Worm (Caenorhabditis elegans) whole organism, L1 larva: ENCODE results near the gene F45B8.5.

ENCODE experiments used
- C16A3.4 ChIP-seq: fragments of 150-350 bp; optimal IDR thresholded peaks from 2 replicates; lab custom pipeline; 2014; ENCODE audit warnings: missing biosample characterization, missing genetic modification characterization
- F16B12.6 ChIP-seq: fragments of 150-350 bp; optimal IDR thresholded peaks from 2 replicates; lab custom pipeline; 2014; ENCODE audit warnings: missing biosample characterization, missing genetic modification characterization
- ama-1 ChIP-seq: fragments of 150-350 bp; optimal IDR thresholded peaks from 2 replicates; lab custom pipeline; 2014
- blmp-1 ChIP-seq: fragments of 150-350 bp; optimal IDR thresholded peaks from 2 replicates; lab custom pipeline; 2014; ENCODE audit warnings: missing biosample characterization, missing genetic modification characterization
- ceh-63 ChIP-seq: fragments of 200-800 bp; sonication (Bioruptor generic); optimal IDR thresholded peaks from 2 replicates; lab custom pipeline; 2018; ENCODE audit warnings: mild to moderate bottlenecking, missing genetic modification characterization, missing compliant biosample characterization
- ceh-82 ChIP-seq, 3 experiments: fragments of 150-350 bp in 1 of 3; sonication (generic microtip) in 2 of 3; optimal IDR thresholded peaks; 2 replicates each; lab custom pipeline; 2014 to 2017; ENCODE audit warnings: missing biosample characterization in 3 of 3, missing genetic modification characterization in 3 of 3
- ceh-90 ChIP-seq: sonication (generic microtip); optimal IDR thresholded peaks from 2 replicates; lab custom pipeline; 2016; ENCODE audit warnings: missing genetic modification characterization, missing compliant biosample characterization
- ces-1 ChIP-seq: fragments of 150-350 bp; optimal IDR thresholded peaks from 2 replicates; lab custom pipeline; 2014; ENCODE audit warnings: missing biosample characterization, missing genetic modification reagents, missing genetic modification characterization
- dpl-1 ChIP-seq, 3 experiments: fragments of 150-350 bp in 2 of 3; sonication (generic microtip) in 1 of 3; optimal IDR thresholded peaks; 2 replicates each; lab custom pipeline; 2014 to 2017; ENCODE audit warnings: missing biosample characterization in 3 of 3, missing genetic modification characterization in 3 of 3, missing genetic modification reagents in 3 of 3
- dsc-1 ChIP-seq: sonication (generic microtip); optimal IDR thresholded peaks from 2 replicates; lab custom pipeline; 2016; ENCODE audit warnings: mild to moderate bottlenecking, missing genetic modification characterization, missing compliant biosample characterization
- efl-1 ChIP-seq, 4 experiments: fragments of 150-350 bp; optimal IDR thresholded peaks in 3 of 4; peaks in 1 of 4; 1 replicate in 1 of 4; 2 replicates in 3 of 4; lab custom pipeline; 2014; ENCODE audit warnings: missing biosample characterization in 2 of 4, missing genetic modification characterization in 2 of 4, missing genetic modification reagents in 2 of 4
- egl-27 ChIP-seq, 2 experiments: fragments of 150-350 bp in 1 of 2; sonication (generic microtip); optimal IDR thresholded peaks; 3 replicates each; lab custom pipeline; 2017 to 2018; ENCODE audit warnings: missing biosample characterization in 2 of 2, missing genetic modification characterization in 2 of 2, missing genetic modification reagents in 2 of 2
- fkh-10 ChIP-seq: sonication (generic microtip); optimal IDR thresholded peaks from 2 replicates; lab custom pipeline; 2017; ENCODE audit warnings: missing biosample characterization, missing genetic modification reagents, missing genetic modification characterization
- fkh-4 ChIP-seq: sonication (generic microtip); optimal IDR thresholded peaks from 2 replicates; lab custom pipeline; 2016; ENCODE audit warnings: missing compliant biosample characterization, missing genetic modification characterization, borderline replicate concordance
- fos-1 ChIP-seq: fragments of 150-350 bp; optimal IDR thresholded peaks from 2 replicates; lab custom pipeline; 2014; ENCODE audit warnings: missing biosample characterization, missing genetic modification characterization
- hlh-17 ChIP-seq: fragments of 200-800 bp; sonication (Bioruptor generic); optimal IDR thresholded peaks from 2 replicates; lab custom pipeline; 2018; ENCODE audit warnings: missing genetic modification characterization, mild to moderate bottlenecking, missing compliant biosample characterization, moderate library complexity, borderline replicate concordance
- hpl-2 ChIP-seq: fragments of 150-350 bp; optimal IDR thresholded peaks from 2 replicates; lab custom pipeline; 2014; ENCODE audit warnings: missing biosample characterization, missing genetic modification reagents, missing genetic modification characterization
- irx-1 ChIP-seq: sonication (generic microtip); optimal IDR thresholded peaks from 2 replicates; lab custom pipeline; 2016; ENCODE audit warnings: missing genetic modification characterization, missing compliant biosample characterization
- jun-1 ChIP-seq: fragments of 150-350 bp; optimal IDR thresholded peaks from 2 replicates; lab custom pipeline; 2014; ENCODE audit warnings: missing biosample characterization, missing genetic modification reagents, missing genetic modification characterization
- lin-13 ChIP-seq: fragments of 150-350 bp; optimal IDR thresholded peaks from 2 replicates; lab custom pipeline; 2014; ENCODE audit warnings: missing biosample characterization, missing genetic modification reagents, missing genetic modification characterization
- lin-14 ChIP-seq: fragments of 200-800 bp; sonication (Bioruptor generic); optimal IDR thresholded peaks from 2 replicates; lab custom pipeline; 2018; ENCODE audit warnings: mild to moderate bottlenecking, missing genetic modification characterization, moderate library complexity, missing compliant biosample characterization
- lin-35 ChIP-seq, 2 experiments: fragments of 150-350 bp; optimal IDR thresholded peaks; 2 replicates each; lab custom pipeline; 2014; ENCODE audit warnings: missing biosample characterization in 2 of 2, missing genetic modification characterization in 2 of 2, missing genetic modification reagents in 2 of 2
- lsy-2 ChIP-seq, 2 experiments: fragments of 150-350 bp; optimal IDR thresholded peaks; 2 replicates each; lab custom pipeline; 2014; ENCODE audit warnings: missing biosample characterization in 2 of 2, missing genetic modification characterization in 2 of 2
- mab-9 ChIP-seq: fragments of 200-800 bp; sonication (Bioruptor generic); IDR thresholded peaks from 2 replicates; pipeline ENCODE4 v1.3.6; 2022; ENCODE audit warnings: missing genetic modification reagents, missing genetic modification characterization, missing compliant biosample characterization
- nhr-19 ChIP-seq: fragments of 200-800 bp; sonication (Bioruptor generic); conservative IDR thresholded peaks from 2 replicates; pipeline ENCODE4 v1.3.6; 2022; ENCODE audit warnings: missing genetic modification characterization, missing compliant biosample characterization
- nhr-20 ChIP-seq: sonication (generic microtip); optimal IDR thresholded peaks from 2 replicates; lab custom pipeline; 2016; ENCODE audit warnings: mild to moderate bottlenecking, missing genetic modification characterization, missing compliant biosample characterization
- nhr-47 ChIP-seq: sonication (generic microtip); optimal IDR thresholded peaks from 2 replicates; lab custom pipeline; 2016; ENCODE audit warnings: mild to moderate bottlenecking, missing genetic modification characterization, moderate library complexity, missing compliant biosample characterization
- nhr-71 ChIP-seq: sonication (generic microtip); optimal IDR thresholded peaks from 2 replicates; lab custom pipeline; 2016; ENCODE audit warnings: mild to moderate bottlenecking, missing genetic modification characterization, moderate library complexity, missing compliant biosample characterization
- nhr-76 ChIP-seq: sonication (generic microtip); optimal IDR thresholded peaks from 2 replicates; lab custom pipeline; 2017; ENCODE audit warnings: missing biosample characterization, missing genetic modification characterization
- nhr-85 ChIP-seq: sonication (generic microtip); peaks from one replicate; lab custom pipeline; 2016; ENCODE audit warnings: missing genetic modification characterization, inconsistent platforms, missing compliant biosample characterization
- nhr-90 ChIP-seq: sonication (generic microtip); optimal IDR thresholded peaks from 2 replicates; lab custom pipeline; 2016; ENCODE audit warnings: mild to moderate bottlenecking, missing genetic modification characterization, missing compliant biosample characterization; ENCODE audit not compliant: poor library complexity
- rnt-1 ChIP-seq: sonication (generic microtip); optimal IDR thresholded peaks from 2 replicates; lab custom pipeline; 2016; ENCODE audit warnings: mild to moderate bottlenecking, missing genetic modification characterization, moderate library complexity, missing compliant biosample characterization
- snpc-4 ChIP-seq: fragments of 150-350 bp; optimal IDR thresholded peaks from 2 replicates; lab custom pipeline; 2014; ENCODE audit warnings: missing biosample characterization, missing genetic modification characterization
- snu-23 ChIP-seq: sonication (generic microtip); optimal IDR thresholded peaks from 2 replicates; lab custom pipeline; 2016; ENCODE audit warnings: missing genetic modification characterization, missing compliant biosample characterization
- sox-4 ChIP-seq: sonication (generic microtip); optimal IDR thresholded peaks from 2 replicates; lab custom pipeline; 2016; ENCODE audit warnings: missing genetic modification characterization, missing compliant biosample characterization
- sptf-1 ChIP-seq: fragments of 150-350 bp; optimal IDR thresholded peaks from 2 replicates; lab custom pipeline; 2014; ENCODE audit warnings: missing biosample characterization, missing genetic modification characterization
- sup-37 ChIP-seq: fragments of 200-800 bp; sonication (Bioruptor generic); optimal IDR thresholded peaks from 2 replicates; lab custom pipeline; 2018; ENCODE audit warnings: mild to moderate bottlenecking, missing genetic modification characterization, missing compliant biosample characterization
- tbx-2 ChIP-seq: sonication (generic microtip); optimal IDR thresholded peaks from 2 replicates; lab custom pipeline; 2016; ENCODE audit warnings: missing genetic modification characterization, missing compliant biosample characterization
- vab-15 ChIP-seq: sonication (generic microtip); optimal IDR thresholded peaks from 2 replicates; lab custom pipeline; 2017; ENCODE audit warnings: missing genotype, mild to moderate bottlenecking, missing genetic modification characterization, missing compliant biosample characterization
- zag-1 ChIP-seq: fragments of 150-350 bp; optimal IDR thresholded peaks from 2 replicates; lab custom pipeline; 2014; ENCODE audit warnings: missing biosample characterization, missing genetic modification characterization

Gene F45B8.5

ce11 chrX:14976840-14977534 lies 11.1 kb downstream of the F45B8.5 start:
- TF ChIP-seq nhr-90 = no peak
- peak; percentile 7 for TF ChIP-seq nhr-85 (tag; lab: Kevin White, UChicago)

- TF ChIP-seq lin-35 (GFP tag; optimal IDR thresholded peaks at IDR 0.05; lab: Kevin White, UChicago) = peak in 1 of 2 experiments; percentile 2
- peak; percentile 38 for TF ChIP-seq nhr-71
- no peak for TF ChIP-seq hpl-2 (GFP tag; lab: Kevin White, UChicago)
- TF ChIP-seq sptf-1 (tag; lab: Kevin White, UChicago) = no peak
- TF ChIP-seq ama-1 (lab: Kevin White, UChicago) = peak; percentile 68
- peak; percentile 21 for TF ChIP-seq rnt-1 (tag; lab: Kevin White, UChicago)
- no peak for TF ChIP-seq hlh-17 (GFP tag; lab: Kevin White, UChicago)
- no peak for TF ChIP-seq egl-27 (tag; optimal IDR thresholded peaks at IDR 0.05; lab: Kevin White, UChicago)
- peak in 2 of 3 experiments; percentile 16 to 30 for TF ChIP-seq ceh-82 (tag; optimal IDR thresholded peaks at IDR 0.05; lab: Kevin White, UChicago)
- TF ChIP-seq lsy-2 (tag; optimal IDR thresholded peaks at IDR 0.05; lab: Kevin White, UChicago) = peak in 1 of 2 experiments; percentile 10
- no peak for TF ChIP-seq snpc-4 (tag; lab: Kevin White, UChicago)
- TF ChIP-seq blmp-1 = peak; percentile 11
- peak; percentile 53 for TF ChIP-seq lin-14 (GFP tag; lab: Kevin White, UChicago)
- peak; percentile 19 for TF ChIP-seq tbx-2 (tag; lab: Kevin White, UChicago)
- peak; percentile 36 for TF ChIP-seq nhr-47
- TF ChIP-seq nhr-85 (tag; lab: Kevin White, UChicago) = peak; percentile 26
- TF ChIP-seq fos-1 = peak; percentile 26
- TF ChIP-seq mab-9 (GFP tag; lab: Robert Waterston, UW) = no peak
- peak; percentile 43 for TF ChIP-seq snu-23 (GFP tag; lab: Kevin White, UChicago)
- no peak for TF ChIP-seq sox-4 (tag; lab: Kevin White, UChicago)
- peak; percentile 26 for TF ChIP-seq nhr-20 (tag; lab: Kevin White, UChicago)
Observed at ce11 chrX:14978756-14979155, 12.9 kb downstream of the F45B8.5 start.

ce11 chrX:14979388-14979787 lies 13.5 kb downstream of the F45B8.5 start, which contains the start of gene emre-1:
Gene emre-1 (plus strand): TSS chrX:14979688.
- no peak for TF ChIP-seq lin-14 (GFP tag; lab: Kevin White, UChicago)
- TF ChIP-seq nhr-19 = no peak

ce11 chrX:14982525-14982924 lies 16.7 kb downstream of the F45B8.5 start, which contains the start of gene plp-2:
Gene plp-2 (minus strand): TSS chrX:14982804.
- TF ChIP-seq fkh-10 (GFP tag; lab: Kevin White, UChicago) (no peak), vab-15 (no peak), ces-1 (GFP tag; lab: Kevin White, UChicago) (no peak), C16A3.4 (no peak), efl-1 (optimal IDR thresholded peaks at IDR 0.05; lab: Kevin White, UChicago) (no peak), efl-1 (GFP tag; optimal IDR thresholded peaks at IDR 0.05 in 1 of 2; lab: Kevin White, UChicago) (peak in 1 of 2 experiments; percentile 85), F16B12.6 (tag; lab: Kevin White, UChicago) (no peak), irx-1 (tag; lab: Kevin White, UChicago) (no peak)

ce11 chrX:14983274-14983673 lies 17.4 kb downstream of the F45B8.5 start, which contains the start of gene rbg-1:
Gene rbg-1 (plus strand): TSS chrX:14983533.
- TF ChIP-seq sup-37 (GFP tag; lab: Kevin White, UChicago) (no peak), snpc-4 (tag; lab: Kevin White, UChicago) (peak; percentile 64), ceh-63 (no peak), ceh-90 (tag; lab: Kevin White, UChicago) (no peak), egl-27 (tag; optimal IDR thresholded peaks at IDR 0.05; lab: Kevin White, UChicago) (no peak), efl-1 (optimal IDR thresholded peaks at IDR 0.05; lab: Kevin White, UChicago) (peak; percentile 47 to 58), efl-1 (GFP tag; optimal IDR thresholded peaks at IDR 0.05 in 1 of 2; lab: Kevin White, UChicago) (peak; percentile 22 to 95), jun-1 (tag; lab: Kevin White, UChicago) (peak; percentile 20), dsc-1 (peak; percentile 14), lin-14 (GFP tag; lab: Kevin White, UChicago) (peak; percentile 91), fkh-4 (tag; lab: Kevin White, UChicago) (no peak), blmp-1 (peak; percentile 73), lin-13 (peak; percentile 68), rnt-1 (tag; lab: Kevin White, UChicago) (peak; percentile 78), hpl-2 (GFP tag; lab: Kevin White, UChicago) (peak; percentile 11), nhr-85 (tag; lab: Kevin White, UChicago) (peak; percentile 89), ama-1 (lab: Kevin White, UChicago) (peak; percentile 5), ces-1 (GFP tag; lab: Kevin White, UChicago) (no peak), nhr-19 (peak; percentile 60), nhr-76 (tag; lab: Kevin White, UChicago) (no peak), dpl-1 (GFP tag; optimal IDR thresholded peaks at IDR 0.05; lab: Kevin White, UChicago) (peak; percentile 48 to 62 (median 57)), F16B12.6 (tag; lab: Kevin White, UChicago) (no peak), nhr-71 (peak; percentile 84), lsy-2 (tag; optimal IDR thresholded peaks at IDR 0.05; lab: Kevin White, UChicago) (peak; percentile 60 to 68), zag-1 (tag; lab: Kevin White, UChicago) (no peak)
